Worm (Caenorhabditis elegans) whole organism, L1 larva: ENCODE results near the gene K10B3.1.
A peak's percentile ranks its signal among the peaks of the same experiment; 100 is the strongest.

Experiments
- C04F5.9 ChIP-seq: sonication (generic microtip); optimal IDR thresholded peaks from 2 replicates; lab custom pipeline; 2016; ENCODE audit warnings: missing genetic modification characterization, missing compliant biosample characterization
- C16A3.4 ChIP-seq: fragments of 150-350 bp; optimal IDR thresholded peaks from 2 replicates; lab custom pipeline; 2014; ENCODE audit warnings: missing biosample characterization, missing genetic modification characterization
- aha-1 ChIP-seq: fragments of 150-350 bp; optimal IDR thresholded peaks from 2 replicates; lab custom pipeline; 2014; ENCODE audit warnings: missing biosample characterization, missing genetic modification characterization
- alr-1 ChIP-seq: fragments of 200-800 bp; sonication (Bioruptor generic); optimal IDR thresholded peaks from 2 replicates; lab custom pipeline; 2018; ENCODE audit warnings: borderline replicate concordance, mild to moderate bottlenecking, missing genetic modification characterization, missing compliant biosample characterization
- aly-2 ChIP-seq: fragments of 150-350 bp; optimal IDR thresholded peaks from 2 replicates; lab custom pipeline; 2014; ENCODE audit warnings: missing biosample characterization, missing genetic modification characterization
- ama-1 ChIP-seq: fragments of 150-350 bp; optimal IDR thresholded peaks from 2 replicates; lab custom pipeline; 2014
- ceh-8 ChIP-seq: fragments of 200-800 bp; sonication (Bioruptor generic); optimal IDR thresholded peaks from 2 replicates; lab custom pipeline; 2018; ENCODE audit warnings: mild to moderate bottlenecking, missing genetic modification characterization, moderate library complexity, missing compliant biosample characterization
- ceh-82 ChIP-seq, 3 experiments: fragments of 150-350 bp in 1 of 3; sonication (generic microtip) in 2 of 3; optimal IDR thresholded peaks; 2 replicates each; lab custom pipeline; 2014 to 2017; ENCODE audit warnings: missing biosample characterization in 3 of 3, missing genetic modification characterization in 3 of 3
- ceh-88 ChIP-seq: fragments of 200-800 bp; sonication (Bioruptor generic); IDR thresholded peaks from 2 replicates; pipeline ENCODE4 v1.3.6; 2022; ENCODE audit warnings: missing genetic modification characterization, missing compliant biosample characterization
- ceh-90 ChIP-seq: sonication (generic microtip); optimal IDR thresholded peaks from 2 replicates; lab custom pipeline; 2016; ENCODE audit warnings: missing genetic modification characterization, missing compliant biosample characterization
- egl-13 ChIP-seq: sonication (generic microtip); optimal IDR thresholded peaks from 2 replicates; lab custom pipeline; 2016; ENCODE audit warnings: missing genotype, missing genetic modification reagents, missing genetic modification characterization, missing compliant biosample characterization
- elt-3 ChIP-seq, 6 experiments: fragments of 150-350 bp in 1 of 6; sonication (generic microtip); optimal IDR thresholded peaks; 2 replicates each; lab custom pipeline; 2017 to 2018; ENCODE audit warnings: missing biosample characterization in 6 of 6, missing genetic modification characterization in 6 of 6, inconsistent platforms in 1 of 6
- ets-5 ChIP-seq: fragments of 200-800 bp; sonication (Bioruptor generic); IDR thresholded peaks from 2 replicates; pipeline ENCODE4 v1.3.6; 2022; ENCODE audit warnings: missing genetic modification characterization, missing compliant biosample characterization
- fkh-10 ChIP-seq: sonication (generic microtip); optimal IDR thresholded peaks from 2 replicates; lab custom pipeline; 2017; ENCODE audit warnings: missing biosample characterization, missing genetic modification reagents, missing genetic modification characterization
- fkh-8 ChIP-seq: sonication (generic microtip); optimal IDR thresholded peaks from 2 replicates; lab custom pipeline; 2016; ENCODE audit warnings: mild to moderate bottlenecking, missing genetic modification characterization, missing compliant biosample characterization
- fos-1 ChIP-seq: fragments of 150-350 bp; optimal IDR thresholded peaks from 2 replicates; lab custom pipeline; 2014; ENCODE audit warnings: missing biosample characterization, missing genetic modification characterization
- irx-1 ChIP-seq: sonication (generic microtip); optimal IDR thresholded peaks from 2 replicates; lab custom pipeline; 2016; ENCODE audit warnings: missing genetic modification characterization, missing compliant biosample characterization
- lin-14 ChIP-seq: fragments of 200-800 bp; sonication (Bioruptor generic); optimal IDR thresholded peaks from 2 replicates; lab custom pipeline; 2018; ENCODE audit warnings: mild to moderate bottlenecking, missing genetic modification characterization, moderate library complexity, missing compliant biosample characterization
- lin-35 ChIP-seq, 2 experiments: fragments of 150-350 bp; optimal IDR thresholded peaks; 2 replicates each; lab custom pipeline; 2014; ENCODE audit warnings: missing biosample characterization in 2 of 2, missing genetic modification characterization in 2 of 2, missing genetic modification reagents in 2 of 2
- lir-3 ChIP-seq: sonication (generic microtip); optimal IDR thresholded peaks from 2 replicates; lab custom pipeline; 2016; ENCODE audit warnings: mild to moderate bottlenecking, missing genetic modification characterization, moderate library complexity, missing compliant biosample characterization; ENCODE audit not compliant: poor library complexity
- lsy-2 ChIP-seq, 2 experiments: fragments of 150-350 bp; optimal IDR thresholded peaks; 2 replicates each; lab custom pipeline; 2014; ENCODE audit warnings: missing biosample characterization in 2 of 2, missing genetic modification characterization in 2 of 2
- mab-9 ChIP-seq: fragments of 200-800 bp; sonication (Bioruptor generic); IDR thresholded peaks from 2 replicates; pipeline ENCODE4 v1.3.6; 2022; ENCODE audit warnings: missing genetic modification reagents, missing genetic modification characterization, missing compliant biosample characterization
- mdl-1 ChIP-seq, 2 experiments: fragments of 150-350 bp; optimal IDR thresholded peaks; 2 replicates each; lab custom pipeline; 2014 to 2017; ENCODE audit warnings: missing biosample characterization in 2 of 2, missing genetic modification characterization in 2 of 2, inconsistent platforms in 1 of 2
- mef-2 ChIP-seq: fragments of 150-350 bp; optimal IDR thresholded peaks from 2 replicates; lab custom pipeline; 2014; ENCODE audit warnings: missing biosample characterization, missing genetic modification characterization
- mep-1 ChIP-seq: fragments of 150-350 bp; optimal IDR thresholded peaks from 2 replicates; lab custom pipeline; 2014; ENCODE audit warnings: missing biosample characterization, missing genetic modification characterization
- nhr-11 ChIP-seq: fragments of 150-350 bp; optimal IDR thresholded peaks from 2 replicates; lab custom pipeline; 2014; ENCODE audit warnings: missing biosample characterization, missing genetic modification characterization
- nhr-12 ChIP-seq: sonication (generic microtip); optimal IDR thresholded peaks from 2 replicates; lab custom pipeline; 2017; ENCODE audit warnings: missing biosample characterization, missing genetic modification characterization
- nhr-19 ChIP-seq: fragments of 200-800 bp; sonication (Bioruptor generic); conservative IDR thresholded peaks from 2 replicates; pipeline ENCODE4 v1.3.6; 2022; ENCODE audit warnings: missing genetic modification characterization, missing compliant biosample characterization
- nhr-20 ChIP-seq: sonication (generic microtip); optimal IDR thresholded peaks from 2 replicates; lab custom pipeline; 2016; ENCODE audit warnings: mild to moderate bottlenecking, missing genetic modification characterization, missing compliant biosample characterization
- nhr-237 ChIP-seq: fragments of 150-350 bp; optimal IDR thresholded peaks from 2 replicates; lab custom pipeline; 2014; ENCODE audit warnings: missing biosample characterization, missing genetic modification characterization
- nhr-28 ChIP-seq: fragments of 150-350 bp; optimal IDR thresholded peaks from 2 replicates; lab custom pipeline; 2014; ENCODE audit warnings: missing biosample characterization, missing genetic modification characterization
- nhr-47 ChIP-seq: sonication (generic microtip); optimal IDR thresholded peaks from 2 replicates; lab custom pipeline; 2016; ENCODE audit warnings: mild to moderate bottlenecking, missing genetic modification characterization, moderate library complexity, missing compliant biosample characterization
- nhr-71 ChIP-seq: sonication (generic microtip); optimal IDR thresholded peaks from 2 replicates; lab custom pipeline; 2016; ENCODE audit warnings: mild to moderate bottlenecking, missing genetic modification characterization, moderate library complexity, missing compliant biosample characterization
- nhr-76 ChIP-seq: sonication (generic microtip); optimal IDR thresholded peaks from 2 replicates; lab custom pipeline; 2017; ENCODE audit warnings: missing biosample characterization, missing genetic modification characterization
- nhr-84 ChIP-seq: sonication (generic microtip); optimal IDR thresholded peaks from 2 replicates; lab custom pipeline; 2017; ENCODE audit warnings: missing biosample characterization, missing genetic modification characterization
- nhr-85 ChIP-seq: sonication (generic microtip); peaks from one replicate; lab custom pipeline; 2016; ENCODE audit warnings: missing genetic modification characterization, inconsistent platforms, missing compliant biosample characterization
- nhr-90 ChIP-seq: sonication (generic microtip); optimal IDR thresholded peaks from 2 replicates; lab custom pipeline; 2016; ENCODE audit warnings: mild to moderate bottlenecking, missing genetic modification characterization, missing compliant biosample characterization; ENCODE audit not compliant: poor library complexity
- pag-3 ChIP-seq: sonication (generic microtip); optimal IDR thresholded peaks from 2 replicates; lab custom pipeline; 2017; ENCODE audit warnings: missing genetic modification characterization, mild to moderate bottlenecking, missing compliant biosample characterization, antibody characterized with exemption, borderline replicate concordance; ENCODE audit not compliant: insufficient read depth
- pax-3 ChIP-seq: fragments of 200-800 bp; sonication (Bioruptor generic); optimal IDR thresholded peaks from 2 replicates; lab custom pipeline; 2018; ENCODE audit warnings: mild to moderate bottlenecking, missing genetic modification characterization, moderate library complexity, missing compliant biosample characterization
- rnt-1 ChIP-seq: sonication (generic microtip); optimal IDR thresholded peaks from 2 replicates; lab custom pipeline; 2016; ENCODE audit warnings: mild to moderate bottlenecking, missing genetic modification characterization, moderate library complexity, missing compliant biosample characterization
- snu-23 ChIP-seq: sonication (generic microtip); optimal IDR thresholded peaks from 2 replicates; lab custom pipeline; 2016; ENCODE audit warnings: missing genetic modification characterization, missing compliant biosample characterization
- swsn-7 ChIP-seq: sonication (generic microtip); optimal IDR thresholded peaks from 2 replicates; lab custom pipeline; 2016; ENCODE audit warnings: missing genetic modification characterization, missing compliant biosample characterization
- tbx-2 ChIP-seq: sonication (generic microtip); optimal IDR thresholded peaks from 2 replicates; lab custom pipeline; 2016; ENCODE audit warnings: missing genetic modification characterization, missing compliant biosample characterization
- tlp-1 ChIP-seq: fragments of 150-350 bp; optimal IDR thresholded peaks from 2 replicates; lab custom pipeline; 2014; ENCODE audit warnings: missing biosample characterization, missing genetic modification characterization
- unc-86 ChIP-seq: sonication (generic microtip); optimal IDR thresholded peaks from 2 replicates; lab custom pipeline; 2016; ENCODE audit warnings: missing genetic modification characterization, missing compliant biosample characterization
- unc-98 ChIP-seq: fragments of 200-800 bp; sonication (Bioruptor generic); IDR thresholded peaks from 2 replicates; pipeline ENCODE4 v1.3.6; 2022; ENCODE audit warnings: missing genetic modification characterization, missing compliant biosample characterization
- vab-15 ChIP-seq: sonication (generic microtip); optimal IDR thresholded peaks from 2 replicates; lab custom pipeline; 2017; ENCODE audit warnings: missing genotype, mild to moderate bottlenecking, missing genetic modification characterization, missing compliant biosample characterization
- xbp-1 ChIP-seq: sonication (generic microtip); optimal IDR thresholded peaks from 2 replicates; lab custom pipeline; 2016; ENCODE audit warnings: missing genetic modification characterization, missing compliant biosample characterization
- ztf-11 ChIP-seq, 2 experiments: sonication (generic microtip); optimal IDR thresholded peaks; 2 replicates each; lab custom pipeline; 2016 to 2017; ENCODE audit warnings: missing genetic modification characterization in 2 of 2, missing biosample characterization in 1 of 2, missing compliant biosample characterization in 1 of 2
- ztf-4 ChIP-seq: fragments of 150-350 bp; optimal IDR thresholded peaks from 2 replicates; lab custom pipeline; 2014; ENCODE audit warnings: missing biosample characterization, missing genetic modification characterization

Gene K10B3.1

ce11 chrX:3116033-3116876 lies 19.0 kb upstream of the K10B3.1 start, which contains the start of gene mai-1:
Gene mai-1 (minus strand): TSS chrX:3116589.
- peak; percentile 95 for TF ChIP-seq aha-1 (tag; lab: Kevin White, UChicago)
- peak; percentile 60 for TF ChIP-seq fkh-10 (GFP tag; lab: Kevin White, UChicago)
- TF ChIP-seq vab-15 (tag; lab: Kevin White, UChicago): no peak
- TF ChIP-seq ets-5 (GFP tag; lab: Robert Waterston, UW): no peak
- TF ChIP-seq rnt-1 (tag; lab: Kevin White, UChicago): peak; percentile 60
- TF ChIP-seq ztf-11 (tag; optimal IDR thresholded peaks at IDR 0.05; lab: Kevin White, UChicago): peak in 1 of 2 experiments; percentile 14
- peak; percentile 36 for TF ChIP-seq egl-13 (tag; lab: Kevin White, UChicago)
- TF ChIP-seq tbx-2 (tag; lab: Kevin White, UChicago): peak; percentile 54
- peak; percentile 65 for TF ChIP-seq swsn-7 (tag; lab: Kevin White, UChicago)
- TF ChIP-seq lsy-2 (tag; optimal IDR thresholded peaks at IDR 0.05; lab: Kevin White, UChicago): peak in 1 of 2 experiments; percentile 12
- TF ChIP-seq nhr-47 (tag; lab: Kevin White, UChicago): peak; percentile 57
- TF ChIP-seq lin-35 (GFP tag; optimal IDR thresholded peaks at IDR 0.05; lab: Kevin White, UChicago): peak; percentile 22 to 32
- peak; percentile 31 for TF ChIP-seq nhr-85 (tag; lab: Kevin White, UChicago)
- TF ChIP-seq mab-9: peak; percentile 57; the same call in 1 of the 2 replicates
- peak in 1 of 2 experiments; percentile 24 for TF ChIP-seq mdl-1 (tag; optimal IDR thresholded peaks at IDR 0.05; lab: Kevin White, UChicago)
- peak; percentile 30 for TF ChIP-seq mep-1 (tag; lab: Kevin White, UChicago)
- no peak for TF ChIP-seq fos-1
- peak; percentile 42; the same call in 1 of the 2 replicates for TF ChIP-seq ceh-88 (GFP tag; lab: Robert Waterston, UW)
- peak; percentile 21 for TF ChIP-seq nhr-20
- peak; percentile 70 for TF ChIP-seq nhr-71 (tag; lab: Kevin White, UChicago)
- TF ChIP-seq unc-86 (tag; lab: Kevin White, UChicago): peak; percentile 38
- TF ChIP-seq nhr-90 (tag; lab: Kevin White, UChicago): peak; percentile 15
- peak; percentile 35 for TF ChIP-seq fkh-8 (tag; lab: Kevin White, UChicago)
- TF ChIP-seq nhr-12 (tag; lab: Kevin White, UChicago): no peak
- TF ChIP-seq ztf-4 (tag; lab: Kevin White, UChicago): peak; percentile 50
- peak; percentile 65 for TF ChIP-seq nhr-19 (GFP tag; lab: Robert Waterston, UW)
- TF ChIP-seq pag-3 (tag; lab: Kevin White, UChicago): peak; percentile 94
- TF ChIP-seq snu-23: peak; percentile 57
- peak; percentile 20 to 73 (median 23) for TF ChIP-seq ceh-82 (tag; optimal IDR thresholded peaks at IDR 0.05; lab: Kevin White, UChicago)
- no peak for TF ChIP-seq ceh-90
- peak; percentile 20 for TF ChIP-seq mef-2 (tag; lab: Kevin White, UChicago)
- TF ChIP-seq lir-3: peak; percentile 24
- no peak for TF ChIP-seq unc-98
- peak; percentile 86 for TF ChIP-seq lin-14 (GFP tag; lab: Kevin White, UChicago)
- TF ChIP-seq pax-3 (tag; lab: Kevin White, UChicago): no peak
- peak; percentile 42 for TF ChIP-seq xbp-1 (tag; lab: Kevin White, UChicago)
- no peak for TF ChIP-seq nhr-84 (tag; lab: Kevin White, UChicago)

ce11 chrX:3117204-3117603 lies 18.1 kb upstream of the K10B3.1 start:
- TF ChIP-seq nhr-71 (tag; lab: Kevin White, UChicago): peak; percentile 48
- TF ChIP-seq ceh-8 (GFP tag; lab: Kevin White, UChicago): no peak
- TF ChIP-seq elt-3 (tag; optimal IDR thresholded peaks at IDR 0.05; lab: Kevin White, UChicago): peak in 1 of 6 experiments; percentile 80
- peak; percentile 38 for TF ChIP-seq ama-1
- no peak for TF ChIP-seq nhr-11 (tag; lab: Kevin White, UChicago)
- TF ChIP-seq nhr-28 (tag; lab: Kevin White, UChicago): no peak
- peak; percentile 85 for TF ChIP-seq aly-2
- no peak for TF ChIP-seq nhr-237 (tag; lab: Kevin White, UChicago)
- no peak for TF ChIP-seq irx-1 (tag; lab: Kevin White, UChicago)
- TF ChIP-seq snu-23: peak; percentile 26
- no peak for TF ChIP-seq C04F5.9
- TF ChIP-seq nhr-19 (GFP tag; lab: Robert Waterston, UW): peak; percentile 33; the same call in 1 of the 2 replicates
- no peak for TF ChIP-seq tlp-1 (tag; lab: Kevin White, UChicago)
- TF ChIP-seq lin-14 (GFP tag; lab: Kevin White, UChicago): peak; percentile 31
- TF ChIP-seq nhr-90 (tag; lab: Kevin White, UChicago): peak; percentile 41
- TF ChIP-seq ztf-4 (tag; lab: Kevin White, UChicago): peak; percentile 37
- TF ChIP-seq C16A3.4 (tag; lab: Kevin White, UChicago): no peak
- TF ChIP-seq nhr-76: no peak
- TF ChIP-seq alr-1: no peak
